Worm (Caenorhabditis elegans) whole organism, L3 larva: ENCODE data around the gene F16G10.2.

ENCODE experiments used
- ceh-82 ChIP-seq: fragments of 150-350 bp; optimal IDR thresholded peaks from 2 replicates; lab custom pipeline; 2014; ENCODE audit warnings: missing biosample characterization, missing genetic modification characterization
- egl-5 ChIP-seq: fragments of 150-350 bp; optimal IDR thresholded peaks from 2 replicates; lab custom pipeline; 2017; ENCODE audit warnings: missing biosample characterization, missing genetic modification reagents, missing genetic modification characterization, inconsistent platforms
- lin-15B ChIP-seq: fragments of 150-350 bp; optimal IDR thresholded peaks from 2 replicates; lab custom pipeline; 2014; ENCODE audit warnings: missing biosample characterization, missing genetic modification characterization
- lin-39 ChIP-seq: fragments of 150-350 bp; optimal IDR thresholded peaks from 2 replicates; lab custom pipeline; 2018; ENCODE audit warnings: missing biosample characterization, missing genetic modification reagents, missing genetic modification characterization
- nhr-12 ChIP-seq: fragments of 150-350 bp; optimal IDR thresholded peaks from 2 replicates; lab custom pipeline; 2014; ENCODE audit warnings: missing biosample characterization, missing genetic modification characterization
- nhr-28 ChIP-seq: fragments of 150-350 bp; optimal IDR thresholded peaks from 2 replicates; lab custom pipeline; 2014; ENCODE audit warnings: missing biosample characterization, missing genetic modification characterization
- unc-39 ChIP-seq: sonication (generic microtip); optimal IDR thresholded peaks from 4 replicates; lab custom pipeline; 2017; ENCODE audit warnings: missing biosample characterization, missing genetic modification characterization
- zag-1 ChIP-seq: fragments of 150-350 bp; optimal IDR thresholded peaks from 2 replicates; lab custom pipeline; 2014; ENCODE audit warnings: missing biosample characterization, missing genetic modification characterization

DNA sequence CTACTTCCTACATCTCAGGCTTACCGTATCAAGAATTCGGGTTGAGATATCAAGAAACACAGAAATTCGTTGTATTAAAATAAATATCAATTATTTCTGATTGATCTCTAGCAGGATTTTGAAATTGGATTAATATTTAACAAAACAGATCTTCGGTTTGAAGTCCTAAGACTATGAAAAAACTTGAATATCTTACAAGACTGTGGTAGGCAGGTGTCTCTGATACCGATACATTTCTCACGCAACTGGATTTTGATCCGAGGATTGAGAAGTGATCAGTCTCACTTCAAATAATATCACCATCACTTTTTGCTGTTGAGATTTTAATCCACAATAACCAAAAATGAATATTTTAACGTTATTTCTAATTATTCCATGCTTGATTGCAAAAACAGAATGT is 28.4 kb upstream of the F16G10.2 start, which contains the start of gene F43C11.4:
- TF ChIP-seq egl-5 (tag; lab: Kevin White, UChicago), result no peak
- TF ChIP-seq lin-15B (tag; lab: Kevin White, UChicago), result no peak
- TF ChIP-seq zag-1 (tag; lab: Kevin White, UChicago), result no peak
- no peak for TF ChIP-seq lin-39
- no peak for TF ChIP-seq ceh-82 (tag; lab: Kevin White, UChicago)
- no peak for TF ChIP-seq nhr-12 (tag; lab: Kevin White, UChicago)
- TF ChIP-seq unc-39, result no peak
- TF ChIP-seq nhr-28 (tag; lab: Kevin White, UChicago), result no peak
